Fruit fly (Drosophila melanogaster) whole organism, embryonic: Measurements from ENCODE around the gene CG13996.

Experiments
- Antp ChIP-seq: fragments of 200-800 bp; sonication (Bioruptor generic); optimal IDR thresholded peaks from 3 replicates; lab custom pipeline; 2016; ENCODE audit warnings: missing biosample characterization, missing genetic modification characterization
- CG10267 ChIP-seq: fragments of 200-800 bp; sonication (Bioruptor generic); optimal IDR thresholded peaks from 2 replicates; lab custom pipeline; 2018; ENCODE audit warnings: missing biosample characterization, mild to moderate bottlenecking, missing genetic modification characterization, moderate library complexity
- CG10543 ChIP-seq: fragments of 200-800 bp; sonication (Bioruptor generic); optimal IDR thresholded peaks from 3 replicates; lab custom pipeline; 2017; ENCODE audit warnings: missing biosample characterization, mild to moderate bottlenecking, missing genetic modification characterization, moderate library complexity
- CG10959 ChIP-seq: fragments of 200-800 bp; sonication (Bioruptor generic); IDR thresholded peaks from 2 replicates; pipeline ENCODE4 v1.3.6; 2022; ENCODE audit warnings: missing biosample characterization, missing genetic modification characterization
- CG11696 ChIP-seq: fragments of 200-800 bp; sonication (Bioruptor generic); IDR thresholded peaks from 2 replicates; pipeline ENCODE4 v1.3.6; 2022; ENCODE audit warnings: missing biosample characterization, missing genetic modification characterization
- CG12299 ChIP-seq: fragments of 200-800 bp; sonication (Bioruptor generic); optimal IDR thresholded peaks from 2 replicates; lab custom pipeline; 2018; ENCODE audit warnings: missing biosample characterization, mild to moderate bottlenecking, missing genetic modification characterization
- CG13775 ChIP-seq: fragments of 200-800 bp; sonication (Bioruptor generic); optimal IDR thresholded peaks from 3 replicates; lab custom pipeline; 2017; ENCODE audit warnings: missing biosample characterization, mild to moderate bottlenecking, missing genetic modification characterization
- CG14860 ChIP-seq: fragments of 200-800 bp; sonication (Bioruptor generic); IDR thresholded peaks from 3 replicates; pipeline ENCODE4 v1.3.6; 2022; ENCODE audit warnings: missing biosample characterization, missing genetic modification characterization; ENCODE audit not compliant: partially characterized antibody
- CG15696 ChIP-seq: fragments of 200-800 bp; sonication (Bioruptor generic); optimal IDR thresholded peaks from 2 replicates; lab custom pipeline; 2019; ENCODE audit warnings: missing biosample characterization, mild to moderate bottlenecking, missing genetic modification characterization, moderate library complexity
- CG17186 ChIP-seq: fragments of 200-800 bp; sonication (Bioruptor generic); optimal IDR thresholded peaks from 3 replicates; lab custom pipeline; 2017; ENCODE audit warnings: missing biosample characterization, missing genetic modification reagents, missing genetic modification characterization
- CG17328 ChIP-seq: fragments of 200-800 bp; sonication (Bioruptor generic); IDR thresholded peaks from 2 replicates; pipeline ENCODE4 v1.3.6; 2022; ENCODE audit warnings: missing biosample characterization, missing genetic modification characterization
- CG2712 ChIP-seq: fragments of 200-800 bp; optimal IDR thresholded peaks from 3 replicates; lab custom pipeline; 2019; ENCODE audit warnings: missing biosample characterization, mild to moderate bottlenecking, missing genetic modification characterization, moderate library complexity
- CG30431 ChIP-seq: fragments of 200-800 bp; sonication (Bioruptor generic); optimal IDR thresholded peaks from 2 replicates; lab custom pipeline; 2017; ENCODE audit warnings: missing biosample characterization, missing genetic modification characterization
- CG31224 ChIP-seq: fragments of 200-800 bp; sonication (Bioruptor generic); IDR thresholded peaks from 2 replicates; pipeline ENCODE4 v1.3.6; 2022; ENCODE audit warnings: missing biosample characterization, missing genetic modification characterization
- CG7839 ChIP-seq: fragments of 200-800 bp; sonication (Bioruptor generic); optimal IDR thresholded peaks from 3 replicates; lab custom pipeline; 2018; ENCODE audit warnings: missing biosample characterization, mild to moderate bottlenecking, missing genetic modification characterization, moderate library complexity
- CG9215 ChIP-seq: fragments of 200-800 bp; sonication (Bioruptor generic); IDR thresholded peaks from 2 replicates; pipeline ENCODE4 v1.3.6; 2022; ENCODE audit warnings: missing biosample characterization, missing genetic modification characterization
- CG9437 ChIP-seq: fragments of 200-800 bp; sonication (Bioruptor generic); optimal IDR thresholded peaks from 2 replicates; lab custom pipeline; 2018; ENCODE audit warnings: missing biosample characterization, mild to moderate bottlenecking, missing genetic modification characterization
- CG9932 ChIP-seq: fragments of 200-800 bp; sonication (Bioruptor generic); IDR thresholded peaks from 2 replicates; pipeline ENCODE4 v1.3.6; 2022; ENCODE audit warnings: missing biosample characterization, missing genetic modification characterization
- Chrac-16 ChIP-seq: fragments of 200-800 bp; sonication (Bioruptor generic); optimal IDR thresholded peaks from 3 replicates; lab custom pipeline; 2016; ENCODE audit warnings: missing biosample characterization, missing genetic modification characterization
- CrebB ChIP-seq: fragments of 200-800 bp; sonication (Bioruptor generic); optimal IDR thresholded peaks from 3 replicates; lab custom pipeline; 2018; ENCODE audit warnings: missing biosample characterization, mild to moderate bottlenecking, missing genetic modification characterization
- Doc3 ChIP-seq: fragments of 200-800 bp; sonication (Bioruptor generic); IDR thresholded peaks from 3 replicates; pipeline ENCODE4 v1.3.6; 2022; ENCODE audit warnings: missing biosample characterization, missing genetic modification characterization; ENCODE audit not compliant: partially characterized antibody
- E2f1 ChIP-seq: fragments of 200-800 bp; sonication (Bioruptor generic); IDR thresholded peaks from 2 replicates; pipeline ENCODE4 v1.3.6; 2022; ENCODE audit warnings: missing biosample characterization, missing genetic modification characterization
- Elba2 ChIP-seq: fragments of 200-800 bp; sonication (Bioruptor generic); optimal IDR thresholded peaks from 3 replicates; lab custom pipeline; 2016; ENCODE audit warnings: missing biosample characterization, missing genetic modification characterization
- H2.0 ChIP-seq: fragments of 200-800 bp; sonication (Bioruptor generic); IDR thresholded peaks from 2 replicates; pipeline ENCODE4 v1.3.6; 2022; ENCODE audit warnings: missing biosample characterization, missing genetic modification characterization
- Hand ChIP-seq: fragments of 200-800 bp; sonication (Bioruptor generic); optimal IDR thresholded peaks from 2 replicates; lab custom pipeline; 2017; ENCODE audit warnings: mild to moderate bottlenecking, missing biosample characterization, missing genetic modification reagents, missing genetic modification characterization
- Hr51 ChIP-seq, 2 experiments: fragments of 200-800 bp; sonication (Bioruptor generic); optimal IDR thresholded peaks; 2 replicates in 1 of 2; 3 replicates in 1 of 2; lab custom pipeline; 2016 to 2018; ENCODE audit warnings: missing biosample characterization in 2 of 2, missing genetic modification characterization in 2 of 2, mild to moderate bottlenecking in 1 of 2, moderate library complexity in 1 of 2
- Lhr ChIP-seq: fragments of 200-800 bp; sonication (Bioruptor generic); optimal IDR thresholded peaks from 3 replicates; lab custom pipeline; 2017; ENCODE audit warnings: mild to moderate bottlenecking, missing biosample characterization, missing genetic modification reagents, missing genetic modification characterization
- Mes4 ChIP-seq: fragments of 200-800 bp; sonication (Bioruptor generic); optimal IDR thresholded peaks from 2 replicates; lab custom pipeline; 2016; ENCODE audit warnings: missing biosample characterization, missing genetic modification characterization
- Oli ChIP-seq: fragments of 200-800 bp; sonication (Bioruptor generic); optimal IDR thresholded peaks from 2 replicates; lab custom pipeline; 2018; ENCODE audit warnings: missing biosample characterization, mild to moderate bottlenecking, missing genetic modification characterization, moderate library complexity
- Opbp ChIP-seq: fragments of 200-800 bp; sonication (Bioruptor generic); IDR thresholded peaks from 3 replicates; pipeline ENCODE4 v1.3.6; 2022; ENCODE audit warnings: missing biosample characterization, missing genetic modification characterization; ENCODE audit not compliant: partially characterized antibody
- Sry-β ChIP-seq: fragments of 200-800 bp; sonication (Bioruptor generic); optimal IDR thresholded peaks from 2 replicates; lab custom pipeline; 2018; ENCODE audit warnings: missing biosample characterization, mild to moderate bottlenecking, missing genetic modification characterization, moderate library complexity
- YL-1 ChIP-seq: fragments of 200-800 bp; sonication (Bioruptor generic); optimal IDR thresholded peaks from 3 replicates; lab custom pipeline; 2017; ENCODE audit warnings: missing biosample characterization, mild to moderate bottlenecking, missing genetic modification characterization
- bbx ChIP-seq: fragments of 200-800 bp; sonication (Bioruptor generic); IDR thresholded peaks from 2 replicates; pipeline ENCODE4 v1.3.6; 2022; ENCODE audit warnings: missing biosample characterization, missing genetic modification characterization; ENCODE audit not compliant: partially characterized antibody
- chinmo ChIP-seq: fragments of 200-800 bp; sonication (Bioruptor generic); IDR thresholded peaks from 4 replicates; pipeline ENCODE4 v1.3.6; 2022; ENCODE audit warnings: missing biosample characterization, missing genetic modification characterization; ENCODE audit not compliant: partially characterized antibody
- chn ChIP-seq: fragments of 200-800 bp; sonication (Bioruptor generic); optimal IDR thresholded peaks from 2 replicates; lab custom pipeline; 2016; ENCODE audit warnings: missing biosample characterization, missing genetic modification characterization
- dmrt99B ChIP-seq: fragments of 200-800 bp; sonication (Bioruptor generic); optimal IDR thresholded peaks from 2 replicates; lab custom pipeline; 2018; ENCODE audit warnings: missing biosample characterization, mild to moderate bottlenecking, missing genetic modification characterization, moderate library complexity
- mam ChIP-seq: fragments of 200-800 bp; sonication (Bioruptor generic); optimal IDR thresholded peaks from 3 replicates; lab custom pipeline; 2016; ENCODE audit warnings: missing biosample characterization, missing genetic modification characterization
- nerfin-2 ChIP-seq: fragments of 200-800 bp; sonication (Bioruptor generic); IDR thresholded peaks from 2 replicates; pipeline ENCODE4 v1.3.6; 2022; ENCODE audit warnings: missing biosample characterization, missing genetic modification characterization; ENCODE audit not compliant: partially characterized antibody
- nmo ChIP-seq: fragments of 200-800 bp; sonication (Bioruptor generic); optimal IDR thresholded peaks from 2 replicates; lab custom pipeline; 2018; ENCODE audit warnings: missing biosample characterization, mild to moderate bottlenecking, missing genetic modification characterization, moderate library complexity
- pan ChIP-seq, 4 experiments: fragments of >200 bp in 3 of 4; fragments of 200-800 bp in 1 of 4; sonication (Bioruptor generic) in 1 of 4; optimal IDR thresholded peaks in 3 of 4; IDR thresholded peaks in 1 of 4; 2 replicates each; pipeline versions ENCODE4 v1.3.6 to Lab custom; 2017 to 2022; ENCODE audit warnings: missing biosample characterization in 2 of 4, missing genetic modification characterization in 2 of 4, mixed read lengths in 1 of 4
- prd ChIP-seq, 3 experiments: fragments of >200 bp in 2 of 3; fragments of 200-800 bp in 1 of 3; sonication (Bioruptor generic) in 1 of 3; optimal IDR thresholded peaks in 2 of 3; IDR thresholded peaks in 1 of 3; 2 replicates in 2 of 3; 3 replicates in 1 of 3; pipeline versions ENCODE4 v1.3.6 to Lab custom; 2017 to 2022; ENCODE audit warnings: missing biosample characterization in 1 of 3, missing genetic modification characterization in 1 of 3
- schlank ChIP-seq: fragments of 200-800 bp; sonication (Bioruptor generic); optimal IDR thresholded peaks from 2 replicates; lab custom pipeline; 2018; ENCODE audit warnings: missing biosample characterization, mild to moderate bottlenecking, missing genetic modification characterization
- sd ChIP-seq: fragments of 200-800 bp; sonication (Bioruptor generic); optimal IDR thresholded peaks from 3 replicates; lab custom pipeline; 2018; ENCODE audit warnings: missing biosample characterization, mild to moderate bottlenecking, missing genetic modification characterization, moderate library complexity
- sr ChIP-seq: fragments of 200-800 bp; sonication (Bioruptor generic); IDR thresholded peaks from 3 replicates; pipeline ENCODE4 v1.3.6; 2022; ENCODE audit warnings: missing biosample characterization, missing genetic modification characterization
- sug ChIP-seq: fragments of 200-800 bp; optimal IDR thresholded peaks from 2 replicates; lab custom pipeline; 2019; ENCODE audit warnings: missing biosample characterization, mild to moderate bottlenecking, missing genetic modification characterization, moderate library complexity
- unc-4 ChIP-seq: fragments of 200-800 bp; sonication (Bioruptor generic); IDR thresholded peaks from 2 replicates; pipeline ENCODE4 v1.3.6; 2022; ENCODE audit warnings: missing biosample characterization, missing genetic modification characterization; ENCODE audit not compliant: partially characterized antibody
- zen2 ChIP-seq: fragments of 200-800 bp; sonication (Bioruptor generic); IDR thresholded peaks from 3 replicates; pipeline ENCODE4 v1.3.6; 2022; ENCODE audit warnings: missing biosample characterization, missing genetic modification characterization; ENCODE audit not compliant: partially characterized antibody

CG13996 gene

DNA sequence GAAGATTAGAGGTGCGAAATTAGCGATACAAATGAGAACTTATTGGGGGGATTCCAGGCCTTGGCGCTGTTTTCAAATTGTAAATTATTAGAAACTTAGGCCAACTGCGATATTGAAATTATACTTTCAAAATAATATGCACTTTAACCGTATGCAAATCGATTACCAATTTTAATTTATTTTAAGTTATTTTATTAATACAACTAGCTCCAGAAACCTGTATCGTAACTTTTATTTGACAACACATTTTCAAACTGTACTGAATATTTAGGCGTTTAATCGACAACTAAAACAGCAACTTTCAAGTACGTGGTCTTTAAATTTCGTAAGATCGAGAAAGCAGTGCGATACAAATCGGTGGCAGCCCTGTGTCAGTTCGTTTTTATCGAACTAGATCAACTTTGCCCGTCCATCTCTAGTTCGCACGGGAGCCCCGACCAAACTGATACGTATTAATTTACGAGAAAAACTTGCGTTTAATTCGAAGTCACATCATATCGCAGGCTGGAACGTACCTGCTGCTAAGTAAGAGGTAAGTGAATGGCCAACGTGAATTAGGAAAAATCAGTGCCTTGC lies 50.1 kb downstream of the CG13996 start, which contains the start of the genes CG9154 and Kr-h2 (continued):
- TF ChIP-seq nmo (peak; percentile 61), E2f1 (GFP tag; lab: Robert Waterston, UW) (0 out of 2 replicates have a peak, but pooled peaks have one; percentile 11), Elba2 (GFP tag; lab: Kevin White, UChicago) (no peak), CG13775 (GFP tag; lab: Kevin White, UChicago) (peak; percentile 51), Mes4 (peak; percentile 23), Hr51 (GFP tag; optimal IDR thresholded peaks at IDR 0.05; lab: Kevin White, UChicago) (peak in 1 of 2 experiments; percentile 3), sr (no peak), chn (GFP tag; lab: Kevin White, UChicago) (no peak), sug (tag; lab: Kevin White, UChicago) (peak; percentile 64), CG17186 (peak; percentile 42), CG30431 (GFP tag; lab: Kevin White, UChicago) (no peak), CG15696 (tag; lab: Kevin White, UChicago) (peak; percentile 13), Opbp (GFP tag; lab: Robert Waterston, UW) (peak; percentile 77), bbx (peak; percentile 63), schlank (tag; lab: Kevin White, UChicago) (no peak), Chrac-16 (GFP tag; lab: Kevin White, UChicago) (peak; percentile 3), CG10267 (tag; lab: Kevin White, UChicago) (peak; percentile 57), CG12299 (peak; percentile 29), Doc3 (GFP tag; lab: Robert Waterston, UW) (peak; percentile 44; the same call in 2 of the 3 replicates), Lhr (GFP tag; lab: Kevin White, UChicago) (peak; percentile 83), Sry-β (GFP tag; lab: Kevin White, UChicago) (peak; percentile 28), dmrt99B (tag; lab: Kevin White, UChicago) (peak; percentile 23), CG2712 (tag; lab: Kevin White, UChicago) (peak; percentile 50), Hand (GFP tag; lab: Kevin White, UChicago) (no peak), pan (optimal IDR thresholded peaks at IDR 0.05; lab: Kevin White, UChicago) (no peak), pan (GFP tag; optimal IDR thresholded peaks at IDR 0.05 in 1 of 2, IDR thresholded peaks at IDR 0.05 in 1 of 2) (peak in 1 of 2 experiments; percentile 41), CG11696 (no peak), zen2 (peak; percentile 39; the same call in 1 of the 3 replicates), prd (optimal IDR thresholded peaks at IDR 0.05; lab: Kevin White, UChicago) (no peak), prd (GFP tag; IDR thresholded peaks at IDR 0.05; lab: Robert Waterston, UW) (peak; percentile 44), YL-1 (GFP tag; lab: Kevin White, UChicago) (peak; percentile 8), CG7839 (tag; lab: Kevin White, UChicago) (peak; percentile 47), unc-4 (GFP tag; lab: Robert Waterston, UW) (peak; percentile 61), CrebB (no peak), mam (peak; percentile 8), nerfin-2 (GFP tag; lab: Robert Waterston, UW) (peak; percentile 68), CG10543 (GFP tag; lab: Kevin White, UChicago) (peak; percentile 62), H2.0 (GFP tag; lab: Robert Waterston, UW) (no peak), CG17328 (GFP tag; lab: Robert Waterston, UW) (no peak), CG9437 (peak; percentile 91), CG10959 (no peak), Oli (tag; lab: Kevin White, UChicago) (no peak), CG31224 (GFP tag; lab: Robert Waterston, UW) (peak; percentile 25; the same call in 1 of the 2 replicates), CG14860 (GFP tag; lab: Robert Waterston, UW) (peak; percentile 78), chinmo (GFP tag; lab: Robert Waterston, UW) (peak; percentile 23; the same call in 1 of the 4 replicates), CG9215 (GFP tag; lab: Robert Waterston, UW) (no peak), sd (peak; percentile 33), CG9932 (GFP tag; lab: Robert Waterston, UW) (peak; percentile 60), Antp (GFP tag; lab: Kevin White, UChicago) (peak; percentile 32)
